Worm (Caenorhabditis elegans) whole organism, L4 larva: ENCODE data around the gene C45G9.8.

Experiments used
- F26F4.8 ChIP-seq: fragments of 200-800 bp; sonication (Bioruptor generic); conservative IDR thresholded peaks from 2 replicates; pipeline ENCODE4 v1.3.6; 2022; ENCODE audit warnings: missing genetic modification characterization, missing compliant biosample characterization
- T20F7.1 ChIP-seq: fragments of 200-800 bp; sonication (Bioruptor generic); optimal IDR thresholded peaks from 2 replicates; lab custom pipeline; 2018; ENCODE audit warnings: mild to moderate bottlenecking, missing genetic modification characterization, missing compliant biosample characterization
- Y5F2A.4 ChIP-seq: fragments of 200-800 bp; sonication (Bioruptor generic); optimal IDR thresholded peaks from 2 replicates; lab custom pipeline; 2018; ENCODE audit warnings: mild to moderate bottlenecking, missing genetic modification characterization, missing compliant biosample characterization
- ZK337.2 ChIP-seq: fragments of 200-800 bp; sonication (Bioruptor generic); IDR thresholded peaks from 2 replicates; pipeline ENCODE4 v1.3.6; 2022; ENCODE audit warnings: missing genetic modification reagents, missing genetic modification characterization, missing compliant biosample characterization
- aha-1 ChIP-seq: fragments of 150-350 bp; peaks from one replicate; lab custom pipeline; 2014; ENCODE audit warnings: missing biosample characterization, missing genetic modification characterization
- daf-16 ChIP-seq, 3 experiments: sonication (generic microtip); optimal IDR thresholded peaks; 2 replicates each; lab custom pipeline; 2016 to 2017; ENCODE audit warnings: missing genetic modification characterization in 3 of 3, missing genetic modification reagents in 3 of 3, mild to moderate bottlenecking in 2 of 3, missing compliant biosample characterization in 2 of 3, missing biosample characterization in 1 of 3, moderate library complexity in 1 of 3
- dmd-6 ChIP-seq: fragments of 200-800 bp; sonication (Bioruptor generic); IDR thresholded peaks from 2 replicates; pipeline ENCODE4 v1.3.6; 2022; ENCODE audit warnings: missing genetic modification reagents, missing genetic modification characterization, missing compliant biosample characterization
- dmd-8 ChIP-seq: fragments of 200-800 bp; sonication (Bioruptor generic); IDR thresholded peaks from 2 replicates; pipeline ENCODE4 v1.3.6; 2022; ENCODE audit warnings: missing genetic modification characterization, missing compliant biosample characterization
- dmd-9 ChIP-seq: fragments of 200-800 bp; sonication (Bioruptor generic); IDR thresholded peaks from 2 replicates; pipeline ENCODE4 v1.3.6; 2022; ENCODE audit warnings: missing genetic modification reagents, missing genetic modification characterization, missing compliant biosample characterization
- duxl-1 ChIP-seq: sonication (generic microtip); optimal IDR thresholded peaks from 2 replicates; lab custom pipeline; 2016; ENCODE audit warnings: mild to moderate bottlenecking, missing genetic modification characterization, moderate library complexity, missing compliant biosample characterization; ENCODE audit not compliant: poor library complexity
- dve-1 ChIP-seq: sonication (generic microtip); optimal IDR thresholded peaks from 2 replicates; lab custom pipeline; 2017; ENCODE audit warnings: antibody characterized with exemption, mild to moderate bottlenecking, missing genetic modification characterization, missing compliant biosample characterization; ENCODE audit not compliant: insufficient read depth
- egl-27 ChIP-seq: sonication (generic microtip); optimal IDR thresholded peaks from 3 replicates; lab custom pipeline; 2017; ENCODE audit warnings: missing biosample characterization, missing genetic modification reagents, missing genetic modification characterization
- egl-43 ChIP-seq: fragments of 200-800 bp; sonication (Bioruptor generic); IDR thresholded peaks from 2 replicates; pipeline ENCODE4 v1.3.6; 2022; ENCODE audit warnings: missing genetic modification reagents, missing genetic modification characterization, missing compliant biosample characterization
- gei-8 ChIP-seq: fragments of 200-800 bp; sonication (Bioruptor generic); optimal IDR thresholded peaks from 2 replicates; lab custom pipeline; 2018; ENCODE audit warnings: mild to moderate bottlenecking, missing genetic modification characterization, missing compliant biosample characterization
- hif-1 ChIP-seq, 2 experiments: sonication (generic microtip); optimal IDR thresholded peaks; 2 replicates each; lab custom pipeline; 2016 to 2017; ENCODE audit warnings: missing compliant biosample characterization in 2 of 2, missing genetic modification characterization in 2 of 2, missing genetic modification reagents in 2 of 2, missing genotype in 2 of 2, mild to moderate bottlenecking in 1 of 2
- hlh-11 ChIP-seq: fragments of 200-800 bp; sonication (Bioruptor generic); optimal IDR thresholded peaks from 2 replicates; lab custom pipeline; 2018; ENCODE audit warnings: mild to moderate bottlenecking, missing genetic modification characterization, missing compliant biosample characterization
- hlh-30 ChIP-seq: sonication (generic microtip); optimal IDR thresholded peaks from 2 replicates; lab custom pipeline; 2017; ENCODE audit warnings: antibody characterized with exemption, mild to moderate bottlenecking, missing genetic modification characterization, missing compliant biosample characterization; ENCODE audit not compliant: insufficient read depth
- hmg-1.1 ChIP-seq: fragments of 200-800 bp; sonication (Bioruptor generic); IDR thresholded peaks from 2 replicates; pipeline ENCODE4 v1.3.6; 2022; ENCODE audit warnings: missing genetic modification reagents, missing genetic modification characterization, missing compliant biosample characterization
- lin-38 ChIP-seq: fragments of 200-800 bp; sonication (Bioruptor generic); IDR thresholded peaks from 2 replicates; pipeline ENCODE4 v1.3.6; 2022; ENCODE audit warnings: missing genetic modification reagents, missing genetic modification characterization, missing compliant biosample characterization
- lsy-2 ChIP-seq, 2 experiments: fragments of 150-350 bp in 1 of 2; sonication (generic microtip) in 1 of 2; optimal IDR thresholded peaks; 2 replicates each; lab custom pipeline; 2014 to 2017; ENCODE audit warnings: missing biosample characterization in 2 of 2, missing genetic modification characterization in 2 of 2
- mdl-1 ChIP-seq, 2 experiments: fragments of 150-350 bp in 1 of 2; sonication (generic microtip) in 1 of 2; optimal IDR thresholded peaks; 2 replicates each; lab custom pipeline; 2014 to 2017; ENCODE audit warnings: missing biosample characterization in 2 of 2, missing genetic modification characterization in 2 of 2
- mes-2 ChIP-seq: sonication (generic microtip); optimal IDR thresholded peaks from 2 replicates; lab custom pipeline; 2016; ENCODE audit warnings: missing genotype, mild to moderate bottlenecking, missing genetic modification characterization, missing compliant biosample characterization; ENCODE audit not compliant: poor library complexity, severe bottlenecking
- mxl-3 ChIP-seq: fragments of 200-800 bp; sonication (Bioruptor generic); optimal IDR thresholded peaks from 2 replicates; lab custom pipeline; 2018; ENCODE audit warnings: mild to moderate bottlenecking, missing genetic modification characterization, missing compliant biosample characterization
- nhr-28 ChIP-seq: fragments of 150-350 bp; optimal IDR thresholded peaks from 2 replicates; lab custom pipeline; 2014; ENCODE audit warnings: missing biosample characterization, missing genetic modification characterization
- nhr-48 ChIP-seq: sonication (generic microtip); optimal IDR thresholded peaks from 2 replicates; lab custom pipeline; 2016; ENCODE audit warnings: mild to moderate bottlenecking, missing genetic modification characterization, missing compliant biosample characterization
- nhr-77 ChIP-seq: fragments of 150-350 bp; optimal IDR thresholded peaks from 2 replicates; lab custom pipeline; 2014; ENCODE audit warnings: missing biosample characterization, missing genetic modification characterization
- pha-4 ChIP-seq, 2 experiments: fragments of 150-350 bp in 1 of 2; fragments of 200-800 bp in 1 of 2; sonication (Bioruptor generic) in 1 of 2; IDR thresholded peaks in 1 of 2; optimal IDR thresholded peaks in 1 of 2; 2 replicates each; pipeline versions ENCODE4 v1.3.6 to Lab custom; 2014 to 2022; ENCODE audit warnings: missing genetic modification characterization in 2 of 2, missing genetic modification reagents in 2 of 2, missing biosample characterization in 1 of 2, missing compliant biosample characterization in 1 of 2
- pqm-1 ChIP-seq: sonication (generic microtip); optimal IDR thresholded peaks from 2 replicates; lab custom pipeline; 2017; ENCODE audit warnings: missing biosample characterization, missing genetic modification characterization
- spr-3 ChIP-seq: fragments of 200-800 bp; sonication (Bioruptor generic); optimal IDR thresholded peaks from 2 replicates; lab custom pipeline; 2018; ENCODE audit warnings: mild to moderate bottlenecking, missing genetic modification characterization, missing compliant biosample characterization
- tra-1 ChIP-seq: fragments of 200-800 bp; sonication (Bioruptor generic); IDR thresholded peaks from 2 replicates; pipeline ENCODE4 v1.3.6; 2022; ENCODE audit warnings: missing genetic modification reagents, missing genetic modification characterization, missing compliant biosample characterization
- unc-130 ChIP-seq: sonication (generic microtip); optimal IDR thresholded peaks from 2 replicates; lab custom pipeline; 2016; ENCODE audit warnings: missing genetic modification reagents, missing genetic modification characterization, missing compliant biosample characterization
- unc-62 ChIP-seq, 3 experiments: fragments of 150-350 bp in 1 of 3; sonication (generic microtip); optimal IDR thresholded peaks in 2 of 3; peaks in 1 of 3; 1 replicate in 1 of 3; 2 replicates in 2 of 3; lab custom pipeline; 2014 to 2017; ENCODE audit warnings: missing biosample characterization in 3 of 3, missing genetic modification characterization in 3 of 3, missing genetic modification reagents in 3 of 3, missing genotype in 1 of 3
- zip-11 ChIP-seq: fragments of 200-800 bp; sonication (Bioruptor generic); IDR thresholded peaks from 2 replicates; pipeline ENCODE4 v1.3.6; 2022; ENCODE audit warnings: missing genetic modification characterization, missing compliant biosample characterization

Gene C45G9.8

ce11 chrIII:5078062-5078461, 24.6 kb upstream of the C45G9.8 start (continued):
- TF ChIP-seq nhr-48 (peak; percentile 88), dmd-8 (no peak), tra-1 (peak; percentile 61; the same call in 1 of the 2 replicates), lin-38 (GFP tag; lab: Robert Waterston, UW) (0 out of 2 replicates have a peak, but pooled peaks have one; percentile 30), zip-11 (GFP tag; lab: Robert Waterston, UW) (no peak), dve-1 (tag; lab: Kevin White, UChicago) (peak; percentile 95), hif-1 (tag; optimal IDR thresholded peaks at IDR 0.05; lab: Kevin White, UChicago) (peak in 1 of 2 experiments; percentile 66), unc-62 (GFP tag; optimal IDR thresholded peaks at IDR 0.05 in 1 of 2; lab: Kevin White, UChicago) (peak in 1 of 2 experiments; percentile 78), unc-62 (tag; optimal IDR thresholded peaks at IDR 0.05; lab: Kevin White, UChicago) (no peak), Y5F2A.4 (GFP tag; lab: Kevin White, UChicago) (no peak)

DNA sequence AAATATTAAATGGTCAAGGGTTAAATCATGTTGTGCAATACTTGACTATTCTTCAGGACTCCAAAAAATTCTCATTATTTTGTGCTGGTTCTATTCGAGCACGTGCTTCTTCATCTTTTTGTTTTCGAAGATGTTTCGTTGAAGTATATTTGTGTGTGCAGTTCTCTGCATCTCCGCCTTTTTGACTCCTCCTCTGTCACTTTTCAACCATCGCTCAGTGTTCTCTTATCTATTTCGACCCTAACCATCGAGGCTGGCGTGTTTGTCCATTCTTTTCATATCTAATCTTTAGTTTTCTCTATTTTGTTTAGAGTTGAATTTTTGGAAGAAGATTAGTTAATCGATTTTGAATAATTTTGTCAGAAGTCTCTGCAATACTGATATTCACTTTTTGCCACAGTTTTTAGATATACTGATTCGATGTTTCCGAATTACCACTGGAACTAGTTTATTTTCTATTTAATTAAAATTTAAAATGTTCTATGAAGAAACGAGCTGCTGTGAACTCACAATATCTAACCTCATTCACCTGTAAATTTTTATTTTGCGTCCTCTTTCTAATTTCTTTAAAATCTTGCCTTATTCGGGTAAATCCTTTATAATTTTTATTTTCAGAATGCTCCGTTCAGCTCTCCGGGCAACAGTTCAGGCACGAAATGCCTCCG, 23.8 kb upstream of the C45G9.8 start, which contains the start of gene alh-1:
alh-1 (plus strand) TSS at position 615 of the 665 bp plus-strand sequence.
- peak; percentile 12 for TF ChIP-seq T20F7.1 (GFP tag; lab: Kevin White, UChicago)
- no peak for TF ChIP-seq gei-8
- TF ChIP-seq spr-3: no peak
- peak; percentile 35 for TF ChIP-seq nhr-77 (tag; lab: Kevin White, UChicago)
- no peak for TF ChIP-seq hmg-1.1 (GFP tag; lab: Robert Waterston, UW)
- TF ChIP-seq duxl-1 (tag; lab: Kevin White, UChicago): no peak
- TF ChIP-seq dmd-6 (GFP tag; lab: Robert Waterston, UW): peak; percentile 73
- peak; percentile 20 for TF ChIP-seq aha-1 (tag; lab: Kevin White, UChicago)
- no peak for TF ChIP-seq ZK337.2 (GFP tag; lab: Robert Waterston, UW)
- TF ChIP-seq hlh-30 (tag; lab: Kevin White, UChicago): peak; percentile 21
- no peak for TF ChIP-seq egl-43
- peak; percentile 78 for TF ChIP-seq pqm-1 (tag; lab: Kevin White, UChicago)
- no peak for TF ChIP-seq pha-4 (GFP tag; IDR thresholded peaks at IDR 0.05; lab: Robert Waterston, UW)
- TF ChIP-seq pha-4 (tag; optimal IDR thresholded peaks at IDR 0.05; lab: Kevin White, UChicago): peak; percentile 23
- TF ChIP-seq dve-1 (tag; lab: Kevin White, UChicago): peak; percentile 69
- TF ChIP-seq unc-130 (GFP tag; lab: Kevin White, UChicago): no peak
- no peak for TF ChIP-seq F26F4.8 (GFP tag; lab: Robert Waterston, UW)
- TF ChIP-seq mdl-1 (tag; optimal IDR thresholded peaks at IDR 0.05; lab: Kevin White, UChicago): peak in 1 of 2 experiments; percentile 67
- TF ChIP-seq lsy-2 (tag; optimal IDR thresholded peaks at IDR 0.05; lab: Kevin White, UChicago): peak in 1 of 2 experiments; percentile 12
- TF ChIP-seq dmd-9 (GFP tag; lab: Robert Waterston, UW): no peak
- no peak for TF ChIP-seq daf-16 (GFP tag; optimal IDR thresholded peaks at IDR 0.05; lab: Kevin White, UChicago)
- TF ChIP-seq daf-16 (tag; optimal IDR thresholded peaks at IDR 0.05; lab: Kevin White, UChicago): peak; percentile 79
- TF ChIP-seq unc-62 (GFP tag; optimal IDR thresholded peaks at IDR 0.05 in 1 of 2; lab: Kevin White, UChicago): peak in 1 of 2 experiments; percentile 74
- TF ChIP-seq unc-62 (tag; optimal IDR thresholded peaks at IDR 0.05; lab: Kevin White, UChicago): no peak
- peak; percentile 75 for TF ChIP-seq hlh-11 (tag; lab: Kevin White, UChicago)
- TF ChIP-seq nhr-28 (tag; lab: Kevin White, UChicago): peak; percentile 54
- TF ChIP-seq mxl-3 (GFP tag; lab: Kevin White, UChicago): peak; percentile 53

- TF ChIP-seq unc-130 (GFP tag; lab: Kevin White, UChicago) (peak; percentile 6), mes-2 (tag; lab: Kevin White, UChicago) (peak; percentile 58), lin-38 (GFP tag; lab: Robert Waterston, UW) (peak; percentile 52), egl-27 (no peak)
- TF ChIP-seq, all 104 proteins: peak for 3
Observed at ce11 chrIII:5076569-5076968, 23.1 kb upstream of the C45G9.8 start.
